Fruit fly (Drosophila melanogaster) Kc167 (cell line): ENCODE results near the gene CG9915.

Experiments
- Sin3A ChIP-seq: fragments of >200 bp; optimal IDR thresholded peaks from 2 replicates; lab custom pipeline; 2018; ENCODE audit warnings: missing external identifiers
- h ChIP-seq: fragments of >200 bp; optimal IDR thresholded peaks from 3 replicates; lab custom pipeline; 2018; ENCODE audit warnings: missing external identifiers
- psq ChIP-seq: fragments of >200 bp; optimal IDR thresholded peaks from 2 replicates; lab custom pipeline; 2017; ENCODE audit warnings: missing external identifiers
- ttk ChIP-seq: sonication (Bioruptor generic); optimal IDR thresholded peaks from 2 replicates; lab custom pipeline; 2017; ENCODE audit warnings: missing external identifiers

dm6 chrX:16288999-16289398 lies 23.9 kb downstream of the CG9915 start:
- no peak for TF ChIP-seq psq
- no peak for TF ChIP-seq h (lab: Kevin White, UChicago)
- no peak for TF ChIP-seq ttk (lab: Kevin White, UChicago)
- TF ChIP-seq Sin3A (lab: Kevin White, UChicago), result no peak
